Worm (Caenorhabditis elegans) whole organism, midembryonic: ENCODE measurements around the gene srh-239.

Source experiments
- T22C8.4 ChIP-seq: fragments of 200-800 bp; sonication (Bioruptor generic); IDR thresholded peaks from 2 replicates; pipeline ENCODE4 v1.3.6; 2022; ENCODE audit warnings: missing genetic modification characterization, missing compliant biosample characterization
- cog-1 ChIP-seq: sonication (generic microtip); optimal IDR thresholded peaks from 2 replicates; lab custom pipeline; 2016; ENCODE audit warnings: missing genetic modification characterization, missing compliant biosample characterization
- flt-1 ChIP-seq: fragments of 200-800 bp; sonication (Bioruptor generic); IDR thresholded peaks from 2 replicates; pipeline ENCODE4 v1.3.6; 2022; ENCODE audit warnings: missing genetic modification characterization, missing compliant biosample characterization
- klf-2 ChIP-seq: fragments of 200-800 bp; sonication (Bioruptor generic); conservative IDR thresholded peaks from 2 replicates; pipeline ENCODE4 v1.3.6; 2022; ENCODE audit warnings: missing genetic modification reagents, missing genetic modification characterization, missing compliant biosample characterization
- med-1 ChIP-seq: sonication (generic microtip); optimal IDR thresholded peaks from 2 replicates; lab custom pipeline; 2017; ENCODE audit warnings: missing genetic modification characterization, mild to moderate bottlenecking, missing compliant biosample characterization, antibody characterized with exemption, missing genetic modification reagents; ENCODE audit not compliant: insufficient read depth
- ref-1 ChIP-seq: fragments of 200-800 bp; sonication (Bioruptor generic); conservative IDR thresholded peaks from 2 replicates; pipeline ENCODE4 v1.3.6; 2022; ENCODE audit warnings: missing genetic modification reagents, missing genetic modification characterization, missing compliant biosample characterization
- tab-1 ChIP-seq: fragments of 200-800 bp; sonication (Bioruptor generic); IDR thresholded peaks from 2 replicates; pipeline ENCODE4 v1.3.6; 2022; ENCODE audit warnings: missing genetic modification characterization, missing compliant biosample characterization
- ztf-23 ChIP-seq: fragments of 200-800 bp; sonication (Bioruptor generic); IDR thresholded peaks from 2 replicates; pipeline ENCODE4 v1.3.6; 2022; ENCODE audit warnings: missing genetic modification reagents, missing genetic modification characterization, missing compliant biosample characterization
- ztf-29 ChIP-seq: fragments of 200-800 bp; sonication (Bioruptor generic); IDR thresholded peaks from 2 replicates; pipeline ENCODE4 v1.3.6; 2022; ENCODE audit warnings: missing genetic modification reagents, missing genetic modification characterization, missing compliant biosample characterization

Gene srh-239

DNA sequence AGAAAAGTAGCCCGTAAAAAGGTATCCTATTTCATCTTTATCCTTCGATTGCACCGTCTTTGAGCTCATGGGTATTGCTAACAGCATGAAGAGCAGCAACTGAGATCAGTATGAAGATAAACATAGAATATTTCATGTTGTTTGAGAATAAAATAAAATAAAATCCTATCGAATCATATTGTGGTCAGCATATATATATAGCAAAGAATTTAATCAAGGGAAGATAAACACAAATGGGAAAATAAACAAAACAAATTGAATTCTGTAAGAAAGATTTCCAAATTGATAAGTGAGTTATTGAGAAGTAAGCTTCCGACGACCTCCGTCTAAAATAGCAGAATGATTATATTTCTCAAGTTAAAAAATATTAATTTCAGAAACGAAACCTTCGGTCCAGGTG is 1.8 kb upstream of the srh-239 start, which contains the start of gene T26H5.10:
Gene T26H5.10 (minus strand): TSS at position 101 of the 400 bp plus-strand sequence.
- no peak for TF ChIP-seq tab-1 (GFP tag; lab: Robert Waterston, UW)
- no peak for TF ChIP-seq cog-1 (tag; lab: Kevin White, UChicago)
- TF ChIP-seq klf-2 = no peak
- no peak for TF ChIP-seq ztf-29 (GFP tag; lab: Robert Waterston, UW)
- TF ChIP-seq med-1 (GFP tag; lab: Kevin White, UChicago) = no peak
- TF ChIP-seq ztf-23 (GFP tag; lab: Robert Waterston, UW) = no peak
- TF ChIP-seq T22C8.4 (GFP tag; lab: Robert Waterston, UW) = no peak
- no peak for TF ChIP-seq flt-1 (GFP tag; lab: Robert Waterston, UW)
- TF ChIP-seq ref-1 (GFP tag; lab: Robert Waterston, UW) = no peak

DNA sequence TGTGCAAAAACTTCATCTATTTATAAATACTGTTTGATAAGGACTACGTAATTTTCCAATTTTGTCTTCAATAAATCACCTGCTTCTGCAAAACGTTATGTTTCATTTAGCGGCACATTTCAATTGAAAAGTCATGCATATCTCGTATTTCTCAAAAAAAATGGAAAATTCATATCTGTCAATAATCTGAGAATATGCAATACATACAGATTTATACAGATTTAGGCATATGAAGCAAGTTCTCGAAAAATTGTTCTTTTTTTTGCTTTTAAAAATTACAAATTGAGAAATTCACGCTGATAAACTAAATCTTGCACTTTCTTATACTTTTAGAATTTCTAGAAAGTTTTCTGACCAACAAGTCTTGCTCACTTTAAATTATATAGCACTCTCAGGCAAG is 1.3 kb upstream of the srh-239 start, which contains the start of gene T26H5.11:
Gene T26H5.11 (minus strand): TSS at position 101 of the 400 bp plus-strand sequence.
- TF ChIP-seq ztf-29 (GFP tag; lab: Robert Waterston, UW) = no peak
- TF ChIP-seq klf-2 = no peak
- no peak for TF ChIP-seq tab-1 (GFP tag; lab: Robert Waterston, UW)
- TF ChIP-seq flt-1 (GFP tag; lab: Robert Waterston, UW) = no peak
- TF ChIP-seq ref-1 (GFP tag; lab: Robert Waterston, UW) = no peak
- no peak for TF ChIP-seq ztf-23 (GFP tag; lab: Robert Waterston, UW)
- no peak for TF ChIP-seq cog-1 (tag; lab: Kevin White, UChicago)
- TF ChIP-seq med-1 (GFP tag; lab: Kevin White, UChicago) = no peak
- no peak for TF ChIP-seq T22C8.4 (GFP tag; lab: Robert Waterston, UW)

DNA sequence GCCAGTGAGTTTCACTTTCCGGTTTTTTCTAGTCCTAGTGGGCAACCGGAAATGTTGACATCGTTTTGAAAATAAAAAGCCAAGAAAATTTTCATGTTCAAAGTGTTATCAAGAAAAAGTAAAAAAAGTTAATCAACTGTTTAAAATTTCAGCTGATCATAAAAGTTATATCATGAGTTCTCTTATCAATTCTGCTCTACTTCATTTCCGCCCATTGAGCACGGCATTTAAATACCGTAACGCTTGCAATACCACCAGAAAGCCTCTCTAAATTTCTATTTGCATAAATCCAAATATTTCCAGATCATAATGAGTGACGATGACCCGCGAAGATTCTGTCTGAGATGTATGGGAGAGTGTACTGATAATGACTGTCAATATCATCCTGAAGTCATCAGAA is 922 bp upstream of the srh-239 start, which contains the start of gene T26H5.9:
Gene T26H5.9 (plus strand): TSS at position 302 of the 400 bp plus-strand sequence.
- TF ChIP-seq tab-1 (GFP tag; lab: Robert Waterston, UW) (no peak), ztf-23 (GFP tag; lab: Robert Waterston, UW) (no peak), klf-2 (no peak), ztf-29 (GFP tag; lab: Robert Waterston, UW) (no peak), cog-1 (tag; lab: Kevin White, UChicago) (no peak), ref-1 (GFP tag; lab: Robert Waterston, UW) (no peak), flt-1 (GFP tag; lab: Robert Waterston, UW) (no peak), T22C8.4 (GFP tag; lab: Robert Waterston, UW) (no peak), med-1 (GFP tag; lab: Kevin White, UChicago) (no peak)

DNA sequence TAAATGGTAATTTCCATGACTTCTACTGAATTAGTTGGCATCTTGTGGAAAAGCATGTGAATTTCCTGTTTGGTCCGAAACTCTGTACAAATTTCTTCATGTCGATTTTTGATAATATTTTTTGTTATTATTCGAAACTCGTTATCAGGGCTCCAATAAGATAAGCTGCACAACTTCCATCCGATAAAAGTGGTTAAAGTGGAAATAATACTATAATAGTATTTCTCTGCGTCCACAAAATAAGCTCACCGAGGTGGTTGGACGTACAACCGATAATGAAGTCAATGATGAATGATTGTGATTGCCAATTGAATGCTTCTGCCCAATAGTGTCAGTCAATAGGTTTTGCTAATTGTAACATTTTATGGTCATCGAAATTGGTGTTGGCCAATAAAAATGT is 2.9 kb downstream of the srh-239 start, which contains the start of gene T26H5.4:
Gene T26H5.4 (minus strand): TSS at position 294 of the 400 bp plus-strand sequence.
- TF ChIP-seq ztf-29 (GFP tag; lab: Robert Waterston, UW) (no peak), ztf-23 (GFP tag; lab: Robert Waterston, UW) (no peak), med-1 (GFP tag; lab: Kevin White, UChicago) (no peak), ref-1 (GFP tag; lab: Robert Waterston, UW) (no peak), T22C8.4 (GFP tag; lab: Robert Waterston, UW) (no peak), klf-2 (no peak), cog-1 (tag; lab: Kevin White, UChicago) (no peak), flt-1 (GFP tag; lab: Robert Waterston, UW) (no peak)

DNA sequence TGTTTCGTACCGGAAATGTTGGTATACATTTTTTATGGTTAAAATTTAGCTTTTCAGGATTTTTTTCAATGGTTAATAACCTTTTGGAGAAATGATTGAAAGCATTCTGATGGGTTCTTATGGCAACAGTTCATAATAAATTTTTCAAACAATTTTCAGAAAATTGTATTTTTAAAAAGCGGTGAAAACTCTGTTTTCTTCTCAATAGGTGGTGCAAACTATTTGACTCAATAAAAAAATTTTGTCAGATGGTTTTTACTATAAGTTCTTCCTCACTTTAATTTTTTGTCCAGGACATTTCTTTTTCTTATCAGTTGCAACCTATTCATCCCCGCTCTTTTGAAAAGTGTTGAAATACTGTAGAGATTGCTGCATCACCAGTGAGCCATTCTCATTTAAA is 3.3 kb downstream of the srh-239 start, which contains the start of gene T26H5.14:
Gene T26H5.14 (plus strand): TSS at position 301 of the 400 bp plus-strand sequence.
- TF ChIP-seq tab-1 (GFP tag; lab: Robert Waterston, UW) = no peak
- no peak for TF ChIP-seq cog-1 (tag; lab: Kevin White, UChicago)
- TF ChIP-seq klf-2 = no peak
- TF ChIP-seq T22C8.4 (GFP tag; lab: Robert Waterston, UW) = no peak
- no peak for TF ChIP-seq ref-1 (GFP tag; lab: Robert Waterston, UW)
- TF ChIP-seq ztf-29 (GFP tag; lab: Robert Waterston, UW) = no peak
- no peak for TF ChIP-seq flt-1 (GFP tag; lab: Robert Waterston, UW)
- TF ChIP-seq med-1 (GFP tag; lab: Kevin White, UChicago) = no peak
- no peak for TF ChIP-seq ztf-23 (GFP tag; lab: Robert Waterston, UW)

DNA sequence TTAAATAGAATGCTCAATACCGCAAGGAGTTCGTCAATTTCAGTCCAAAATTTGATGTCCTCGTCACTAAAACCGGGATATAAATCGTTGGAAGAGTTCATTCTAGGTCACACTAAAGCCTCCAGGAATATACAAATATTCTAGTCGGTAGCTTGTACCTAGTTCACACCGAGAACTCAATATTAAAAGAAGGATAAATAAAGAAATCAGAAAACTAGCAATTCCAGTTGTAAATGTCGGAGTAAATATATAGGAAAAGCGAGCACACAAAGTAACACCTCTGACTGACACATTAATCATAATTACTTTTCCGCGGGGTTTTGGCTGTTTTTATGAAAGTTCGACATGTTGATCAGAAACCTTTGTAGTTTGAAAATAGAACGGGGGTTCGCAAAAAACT is 5.9 kb downstream of the srh-239 start, which contains the start of gene srw-33:
Gene srw-33 (minus strand): TSS at position 101 of the 400 bp plus-strand sequence.
- TF ChIP-seq med-1 (GFP tag; lab: Kevin White, UChicago) (no peak), klf-2 (no peak), ztf-23 (GFP tag; lab: Robert Waterston, UW) (no peak), ref-1 (GFP tag; lab: Robert Waterston, UW) (no peak), T22C8.4 (GFP tag; lab: Robert Waterston, UW) (no peak), cog-1 (tag; lab: Kevin White, UChicago) (no peak), tab-1 (GFP tag; lab: Robert Waterston, UW) (no peak), flt-1 (GFP tag; lab: Robert Waterston, UW) (no peak), ztf-29 (GFP tag; lab: Robert Waterston, UW) (no peak)

DNA sequence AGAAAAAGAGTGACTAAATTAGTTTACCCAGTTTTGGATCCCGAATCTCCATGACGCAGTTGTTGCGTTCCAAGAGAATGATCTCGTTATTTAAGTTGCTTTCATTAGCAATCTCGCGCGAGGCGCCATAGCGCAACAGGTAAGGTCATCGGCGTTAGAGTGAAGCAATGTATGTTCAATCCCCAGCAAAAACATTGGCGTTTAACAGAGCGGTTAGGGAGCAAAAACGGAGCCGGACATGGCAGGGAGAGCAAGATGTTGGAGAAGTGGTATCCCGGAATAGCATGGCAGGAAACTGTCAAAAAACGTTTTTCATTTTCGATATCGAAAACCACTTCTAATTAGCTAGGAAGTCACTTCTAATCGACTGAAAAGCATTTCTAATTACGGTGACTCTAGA is 8.8 kb downstream of the srh-239 start:
- TF ChIP-seq ztf-29 (GFP tag; lab: Robert Waterston, UW) = no peak
- 0 out of 2 replicates have a peak, but pooled peaks have one; percentile 26 for TF ChIP-seq ztf-23 (GFP tag; lab: Robert Waterston, UW)
- no peak for TF ChIP-seq med-1 (GFP tag; lab: Kevin White, UChicago)

DNA sequence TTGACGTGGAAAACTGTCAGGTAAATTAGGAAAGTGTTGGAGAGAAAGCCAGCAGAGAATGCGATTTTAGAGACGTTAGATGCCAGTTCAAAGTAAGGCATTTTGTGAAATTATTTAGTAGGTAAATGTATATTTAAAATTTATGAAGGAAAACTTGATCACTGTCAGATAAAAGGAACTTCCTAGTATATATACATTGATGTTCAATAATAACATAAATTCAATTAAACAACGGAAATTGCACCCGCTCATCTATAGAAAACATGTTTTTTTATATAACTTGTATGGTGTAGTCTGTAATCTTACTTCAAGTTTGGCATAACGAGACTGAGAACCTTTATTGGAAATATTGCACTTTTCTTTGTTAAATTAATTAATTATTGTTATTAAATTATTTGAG is 13.6 kb downstream of the srh-239 start, which contains the start of gene str-71:
Gene str-71 (minus strand): TSS at position 101 of the 400 bp plus-strand sequence.
- TF ChIP-seq ref-1 (GFP tag; lab: Robert Waterston, UW) (no peak), T22C8.4 (GFP tag; lab: Robert Waterston, UW) (no peak), flt-1 (GFP tag; lab: Robert Waterston, UW) (no peak), med-1 (GFP tag; lab: Kevin White, UChicago) (no peak), cog-1 (tag; lab: Kevin White, UChicago) (no peak), ztf-23 (GFP tag; lab: Robert Waterston, UW) (no peak), klf-2 (no peak), ztf-29 (GFP tag; lab: Robert Waterston, UW) (no peak), tab-1 (GFP tag; lab: Robert Waterston, UW) (no peak)

DNA sequence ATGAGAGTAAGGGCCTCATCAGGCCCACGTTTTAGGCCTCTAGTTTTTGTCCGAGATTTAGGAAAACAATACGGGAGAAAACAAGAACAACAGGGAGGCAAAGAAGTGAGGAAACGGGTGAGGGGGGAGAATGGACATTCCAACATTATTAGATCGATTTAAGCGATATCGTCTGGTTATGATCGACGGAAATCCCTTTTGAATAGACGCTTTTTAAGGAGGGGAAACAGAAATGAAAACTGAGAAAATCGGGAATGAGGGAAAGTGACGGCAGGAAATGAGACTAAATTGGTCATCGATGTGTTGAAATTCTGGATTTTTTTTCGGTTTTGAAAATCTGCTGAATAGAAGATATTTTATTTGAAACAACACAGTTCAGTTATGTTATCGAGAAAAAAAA is 18.9 kb downstream of the srh-239 start, which contains the start of gene rocf-1:
Gene rocf-1 (minus strand): TSS at position 101 of the 400 bp plus-strand sequence.
- TF ChIP-seq ztf-29 (GFP tag; lab: Robert Waterston, UW) = no peak
- TF ChIP-seq med-1 (GFP tag; lab: Kevin White, UChicago) = no peak
- TF ChIP-seq klf-2 = no peak
- no peak for TF ChIP-seq ref-1 (GFP tag; lab: Robert Waterston, UW)
- no peak for TF ChIP-seq ztf-23 (GFP tag; lab: Robert Waterston, UW)
- no peak for TF ChIP-seq T22C8.4 (GFP tag; lab: Robert Waterston, UW)
- TF ChIP-seq tab-1 (GFP tag; lab: Robert Waterston, UW) = no peak
- TF ChIP-seq cog-1 (tag; lab: Kevin White, UChicago) = no peak
- TF ChIP-seq flt-1 (GFP tag; lab: Robert Waterston, UW) = no peak
